Worm (Caenorhabditis elegans): ENCODE measurements around the gene srbc-55.

The srbc-55 gene

ce11 chrV:15829907-15830306, at the start of gene srbc-55:
srbc-55 (minus strand) TSS chrV:15830007.
- TF ChIP-seq sup-37 (GFP tag; optimal IDR thresholded peaks at IDR 0.05) (no peak), ceh-82 (tag; optimal IDR thresholded peaks at IDR 0.05) (no peak), hlh-17 (GFP tag; optimal IDR thresholded peaks at IDR 0.05; ENCODE audit: borderline replicate concordance) (no peak), elt-2 (tag; optimal IDR thresholded peaks at IDR 0.05) (no peak)

ce11 chrV:15879508-15879907, 49.7 kb upstream of the srbc-55 start, which contains the start of gene nhr-84:
nhr-84 (minus strand) TSS chrV:15879608.
- TF ChIP-seq unc-130 (tag; optimal IDR thresholded peaks at IDR 0.05) (no peak), jun-1 (tag; optimal IDR thresholded peaks at IDR 0.05) (no peak), zip-4 (GFP tag; optimal IDR thresholded peaks at IDR 0.05) (no peak), ztf-4 (tag; optimal IDR thresholded peaks at IDR 0.05) (no peak), hpl-2 (GFP tag; optimal IDR thresholded peaks at IDR 0.05) (no peak), snu-23 (GFP tag; optimal IDR thresholded peaks at IDR 0.05) (no peak), lin-14 (GFP tag; optimal IDR thresholded peaks at IDR 0.05) (no peak), mep-1 (tag; optimal IDR thresholded peaks at IDR 0.05) (no peak), hlh-4 (tag; optimal IDR thresholded peaks at IDR 0.05) (no peak)

ce11 chrV:15876308-15876707, 46.5 kb upstream of the srbc-55 start, which contains the start of gene nhr-102:
nhr-102 (minus strand) TSS chrV:15876408.
- TF ChIP-seq lin-35 (GFP tag; optimal IDR thresholded peaks at IDR 0.05), result no peak
- TF ChIP-seq ztf-11 (tag; optimal IDR thresholded peaks at IDR 0.05), result no peak

- TF ChIP-seq egl-27 (tag; optimal IDR thresholded peaks at IDR 0.05) (no peak), pax-3 (tag; optimal IDR thresholded peaks at IDR 0.05) (peak; percentile 58), nhr-77 (tag; optimal IDR thresholded peaks at IDR 0.05) (peak; percentile 53), nhr-19 (GFP tag; conservative IDR thresholded peaks at IDR 0.05) (peak; percentile 66), C34B4.2 (tag; optimal IDR thresholded peaks at IDR 0.05) (no peak), mdl-1 (tag; optimal IDR thresholded peaks at IDR 0.05) (peak in 1 of 2 experiments; percentile 76), nhr-47 (tag; optimal IDR thresholded peaks at IDR 0.05) (peak; percentile 81), aly-2 (tag; optimal IDR thresholded peaks at IDR 0.05) (peak; percentile 44), nhr-85 (tag) (peak; percentile 79), ztf-4 (tag; optimal IDR thresholded peaks at IDR 0.05) (peak; percentile 8), skn-1 (tag; optimal IDR thresholded peaks at IDR 0.05) (peak; percentile 84), swsn-7 (tag; optimal IDR thresholded peaks at IDR 0.05) (peak; percentile 69), lsy-2 (tag; optimal IDR thresholded peaks at IDR 0.05) (peak; percentile 48 to 63), irx-1 (tag; optimal IDR thresholded peaks at IDR 0.05) (peak; percentile 41), C16A3.4 (tag; optimal IDR thresholded peaks at IDR 0.05) (peak; percentile 78), fkh-10 (GFP tag; optimal IDR thresholded peaks at IDR 0.05) (peak; percentile 34), blmp-1 (tag; optimal IDR thresholded peaks at IDR 0.05) (no peak), lin-15B (tag; optimal IDR thresholded peaks at IDR 0.05) (no peak), lin-35 (GFP tag; optimal IDR thresholded peaks at IDR 0.05) (peak; percentile 52 to 82), nhr-28 (tag; optimal IDR thresholded peaks at IDR 0.05) (no peak), unc-98 (GFP tag; IDR thresholded peaks at IDR 0.05) (no peak), snu-23 (GFP tag; optimal IDR thresholded peaks at IDR 0.05) (peak; percentile 81), rnt-1 (tag; optimal IDR thresholded peaks at IDR 0.05) (peak; percentile 78), isw-1 (GFP tag; IDR thresholded peaks at IDR 0.05) (peak; percentile 38), hpl-2 (GFP tag; optimal IDR thresholded peaks at IDR 0.05) (peak; percentile 13), sox-4 (tag; optimal IDR thresholded peaks at IDR 0.05) (peak; percentile 24), mab-9 (GFP tag; IDR thresholded peaks at IDR 0.05) (peak; percentile 42; the same call in 1 of the 2 replicates), xbp-1 (tag; optimal IDR thresholded peaks at IDR 0.05) (peak; percentile 64), nhr-12 (tag; optimal IDR thresholded peaks at IDR 0.05) (peak; percentile 12), ceh-88 (GFP tag; IDR thresholded peaks at IDR 0.05) (0 out of 2 replicates have a peak, but pooled peaks have one; percentile 11), dsc-1 (tag; optimal IDR thresholded peaks at IDR 0.05) (peak; percentile 71), F16B12.6 (tag; optimal IDR thresholded peaks at IDR 0.05) (no peak), ceh-82 (tag; optimal IDR thresholded peaks at IDR 0.05) (peak; percentile 22 to 85 (median 71)), ztf-11 (tag; optimal IDR thresholded peaks at IDR 0.05) (peak in 1 of 2 experiments; percentile 34), nhr-76 (tag; optimal IDR thresholded peaks at IDR 0.05) (no peak), sup-37 (GFP tag; optimal IDR thresholded peaks at IDR 0.05) (peak; percentile 22), lin-14 (GFP tag; optimal IDR thresholded peaks at IDR 0.05) (no peak), nhr-11 (tag; optimal IDR thresholded peaks at IDR 0.05) (no peak), grh-1 (GFP tag; IDR thresholded peaks at IDR 0.05) (peak; percentile 25; the same call in 1 of the 2 replicates)
Measured at ce11 chrV:15873762-15874161, 44.0 kb upstream of the srbc-55 start.
